Fruit fly (Drosophila melanogaster) whole organism, prepupa: ENCODE data around the gene CG33490.

Experiments
- CG6808 ChIP-seq: fragments of 200-800 bp; sonication (Bioruptor generic); optimal IDR thresholded peaks from 3 replicates; lab custom pipeline; 2017; ENCODE audit warnings: missing biosample characterization, missing genetic modification characterization, mild to moderate bottlenecking, moderate library complexity, missing genetic modification reagents
- Eip78C ChIP-seq: fragments of 200-800 bp; sonication (Bioruptor generic); peaks from one replicate; lab custom pipeline; 2016; ENCODE audit warnings: missing biosample characterization, missing genetic modification characterization
- Eip93F ChIP-seq: fragments of 200-800 bp; sonication (Bioruptor generic); optimal IDR thresholded peaks from 2 replicates; lab custom pipeline; 2016; ENCODE audit warnings: missing biosample characterization, mild to moderate bottlenecking, missing genetic modification characterization
- OdsH ChIP-seq: fragments of 200-800 bp; sonication (Bioruptor generic); optimal IDR thresholded peaks from 3 replicates; lab custom pipeline; 2016; ENCODE audit warnings: missing biosample characterization, missing genetic modification characterization
- Smox ChIP-seq: fragments of 200-800 bp; sonication (Bioruptor generic); optimal IDR thresholded peaks from 3 replicates; lab custom pipeline; 2016; ENCODE audit warnings: missing biosample characterization, missing genetic modification characterization
- cyc ChIP-seq: fragments of 200-800 bp; sonication (Bioruptor generic); optimal IDR thresholded peaks from 3 replicates; lab custom pipeline; 2016; ENCODE audit warnings: missing biosample characterization, missing genetic modification characterization
- fd85E ChIP-seq: fragments of 200-800 bp; sonication (Bioruptor generic); optimal IDR thresholded peaks from 3 replicates; lab custom pipeline; 2016; ENCODE audit warnings: missing biosample characterization, missing genetic modification characterization
- salr ChIP-seq, 2 experiments: fragments of 200-800 bp; sonication (Bioruptor generic); optimal IDR thresholded peaks; 3 replicates each; lab custom pipeline; 2016 to 2018; ENCODE audit warnings: missing biosample characterization in 2 of 2, missing genetic modification characterization in 2 of 2, mild to moderate bottlenecking in 1 of 2

- no peak for TF ChIP-seq cyc (GFP tag; lab: Kevin White, UChicago)
- TF ChIP-seq OdsH (GFP tag; lab: Kevin White, UChicago) = no peak
- TF ChIP-seq CG6808 (GFP tag; lab: Kevin White, UChicago) = no peak
- TF ChIP-seq Smox (GFP tag; lab: Kevin White, UChicago) = no peak
- TF ChIP-seq salr (GFP tag; optimal IDR thresholded peaks at IDR 0.05; lab: Kevin White, UChicago) = no peak
- peak; percentile 56 for TF ChIP-seq Eip78C (GFP tag; lab: Kevin White, UChicago)
- TF ChIP-seq Eip93F (GFP tag; lab: Kevin White, UChicago) = no peak
- no peak for TF ChIP-seq fd85E (GFP tag; lab: Kevin White, UChicago)
Observed at dm6 chr3L:11531994-11532732, 42.3 kb downstream of the CG33490 start.
